Worm (Caenorhabditis elegans) whole organism, L3 larva: Measurements from ENCODE around the gene C35C5.10.

Experiments
- ZK546.5 ChIP-seq: sonication (generic microtip); optimal IDR thresholded peaks from 2 replicates; lab custom pipeline; 2017; ENCODE audit warnings: missing biosample characterization, missing genetic modification characterization
- ceh-16 ChIP-seq: sonication (generic microtip); optimal IDR thresholded peaks from 2 replicates; lab custom pipeline; 2017; ENCODE audit warnings: missing biosample characterization, missing genetic modification characterization
- egl-27 ChIP-seq: sonication (generic microtip); optimal IDR thresholded peaks from 4 replicates; lab custom pipeline; 2017; ENCODE audit warnings: missing biosample characterization, missing genetic modification reagents, missing genetic modification characterization
- elt-3 ChIP-seq, 3 experiments: fragments of 150-350 bp in 1 of 3; sonication (generic microtip) in 2 of 3; optimal IDR thresholded peaks; 2 replicates in 2 of 3; 4 replicates in 1 of 3; lab custom pipeline; 2014 to 2017; ENCODE audit warnings: missing biosample characterization in 3 of 3, missing genetic modification characterization in 3 of 3
- nhr-12 ChIP-seq: fragments of 150-350 bp; optimal IDR thresholded peaks from 2 replicates; lab custom pipeline; 2014; ENCODE audit warnings: missing biosample characterization, missing genetic modification characterization
- skn-1 ChIP-seq: fragments of 150-350 bp; optimal IDR thresholded peaks from 2 replicates; lab custom pipeline; 2014; ENCODE audit warnings: missing biosample characterization, missing genetic modification characterization
- unc-39 ChIP-seq: sonication (generic microtip); optimal IDR thresholded peaks from 4 replicates; lab custom pipeline; 2017; ENCODE audit warnings: missing biosample characterization, missing genetic modification characterization
- unc-62 ChIP-seq: fragments of 150-350 bp; sonication (generic microtip); optimal IDR thresholded peaks from 4 replicates; lab custom pipeline; 2014; ENCODE audit warnings: missing biosample characterization, missing genetic modification reagents, missing genetic modification characterization
- ztf-4 ChIP-seq: fragments of 150-350 bp; optimal IDR thresholded peaks from 2 replicates; lab custom pipeline; 2014; ENCODE audit warnings: missing biosample characterization, missing genetic modification characterization

ce11 chrX:11533543-11534003, 22.5 kb upstream of the C35C5.10 start, which contains the start of gene C35C5.8:
- no peak for TF ChIP-seq nhr-12 (tag; lab: Kevin White, UChicago)
- TF ChIP-seq ZK546.5 (tag; lab: Kevin White, UChicago): no peak
- TF ChIP-seq egl-27 (tag; lab: Kevin White, UChicago): no peak
- TF ChIP-seq skn-1: no peak
- no peak for TF ChIP-seq elt-3 (tag; optimal IDR thresholded peaks at IDR 0.05; lab: Kevin White, UChicago)
- no peak for TF ChIP-seq unc-39 (tag; lab: Kevin White, UChicago)
- no peak for TF ChIP-seq unc-62 (GFP tag; lab: Kevin White, UChicago)
- TF ChIP-seq ceh-16: no peak
- no peak for TF ChIP-seq ztf-4 (tag; lab: Kevin White, UChicago)
